Worm (Caenorhabditis elegans) whole organism, L2 larva: Measurements from ENCODE around the gene Y62E10A.23.

Source experiments
- nhr-23 ChIP-seq: fragments of 150-350 bp; optimal IDR thresholded peaks from 2 replicates; lab custom pipeline; 2014; ENCODE audit warnings: missing biosample characterization, missing genetic modification reagents, missing genetic modification characterization
- nhr-237 ChIP-seq: fragments of 150-350 bp; optimal IDR thresholded peaks from 2 replicates; lab custom pipeline; 2014; ENCODE audit warnings: missing biosample characterization, missing genetic modification characterization
- snpc-4 ChIP-seq: fragments of 150-350 bp; optimal IDR thresholded peaks from 2 replicates; lab custom pipeline; 2014; ENCODE audit warnings: missing biosample characterization, missing genetic modification characterization

ce11 chrIV:13383763-13384436 lies 2.2 kb upstream of the Y62E10A.23 start, which contains the start of gene rab-19:
- TF ChIP-seq snpc-4 (tag; lab: Kevin White, UChicago) (no peak), nhr-237 (no peak), nhr-23 (tag; lab: Kevin White, UChicago) (no peak)
